Worm (Caenorhabditis elegans) whole organism, midembryonic: ENCODE data around the gene ceh-34.

Source experiments
- T22C8.4 ChIP-seq: fragments of 200-800 bp; sonication (Bioruptor generic); IDR thresholded peaks from 2 replicates; pipeline ENCODE4 v1.3.6; 2022; ENCODE audit warnings: missing genetic modification characterization, missing compliant biosample characterization
- cog-1 ChIP-seq: sonication (generic microtip); optimal IDR thresholded peaks from 2 replicates; lab custom pipeline; 2016; ENCODE audit warnings: missing genetic modification characterization, missing compliant biosample characterization
- flt-1 ChIP-seq: fragments of 200-800 bp; sonication (Bioruptor generic); IDR thresholded peaks from 2 replicates; pipeline ENCODE4 v1.3.6; 2022; ENCODE audit warnings: missing genetic modification characterization, missing compliant biosample characterization
- klf-2 ChIP-seq: fragments of 200-800 bp; sonication (Bioruptor generic); conservative IDR thresholded peaks from 2 replicates; pipeline ENCODE4 v1.3.6; 2022; ENCODE audit warnings: missing genetic modification reagents, missing genetic modification characterization, missing compliant biosample characterization
- med-1 ChIP-seq: sonication (generic microtip); optimal IDR thresholded peaks from 2 replicates; lab custom pipeline; 2017; ENCODE audit warnings: missing genetic modification characterization, mild to moderate bottlenecking, missing compliant biosample characterization, antibody characterized with exemption, missing genetic modification reagents; ENCODE audit not compliant: insufficient read depth
- tab-1 ChIP-seq: fragments of 200-800 bp; sonication (Bioruptor generic); IDR thresholded peaks from 2 replicates; pipeline ENCODE4 v1.3.6; 2022; ENCODE audit warnings: missing genetic modification characterization, missing compliant biosample characterization
- ztf-23 ChIP-seq: fragments of 200-800 bp; sonication (Bioruptor generic); IDR thresholded peaks from 2 replicates; pipeline ENCODE4 v1.3.6; 2022; ENCODE audit warnings: missing genetic modification reagents, missing genetic modification characterization, missing compliant biosample characterization
- ztf-29 ChIP-seq: fragments of 200-800 bp; sonication (Bioruptor generic); IDR thresholded peaks from 2 replicates; pipeline ENCODE4 v1.3.6; 2022; ENCODE audit warnings: missing genetic modification reagents, missing genetic modification characterization, missing compliant biosample characterization

DNA sequence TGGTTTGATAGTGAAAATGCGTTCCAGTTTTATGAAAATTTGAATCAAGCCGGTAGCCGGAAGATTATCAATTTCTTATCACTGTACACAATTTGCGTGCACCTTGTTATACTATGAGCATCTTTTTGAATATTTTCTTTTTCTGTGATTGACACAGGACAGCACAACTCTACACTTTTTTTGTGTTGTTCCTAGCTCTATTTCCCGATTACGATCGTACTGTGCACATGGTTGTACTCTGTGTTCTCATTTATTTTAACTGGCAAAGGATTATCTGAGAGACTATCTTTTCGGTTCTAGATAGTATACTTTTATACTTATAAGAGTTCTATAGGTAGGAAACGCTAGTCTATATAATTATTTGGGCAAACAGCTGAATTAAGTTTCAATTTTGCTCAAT, 47.3 kb downstream of the ceh-34 start:
- TF ChIP-seq tab-1 (GFP tag; lab: Robert Waterston, UW) (no peak), ztf-29 (GFP tag; lab: Robert Waterston, UW) (no peak), flt-1 (GFP tag; lab: Robert Waterston, UW) (no peak), klf-2 (GFP tag; lab: Robert Waterston, UW) (no peak), T22C8.4 (GFP tag; lab: Robert Waterston, UW) (no peak), med-1 (no peak), cog-1 (tag; lab: Kevin White, UChicago) (no peak), ztf-23 (GFP tag; lab: Robert Waterston, UW) (no peak)
